Worm (Caenorhabditis elegans): ENCODE results near the gene vha-18.

DNA sequence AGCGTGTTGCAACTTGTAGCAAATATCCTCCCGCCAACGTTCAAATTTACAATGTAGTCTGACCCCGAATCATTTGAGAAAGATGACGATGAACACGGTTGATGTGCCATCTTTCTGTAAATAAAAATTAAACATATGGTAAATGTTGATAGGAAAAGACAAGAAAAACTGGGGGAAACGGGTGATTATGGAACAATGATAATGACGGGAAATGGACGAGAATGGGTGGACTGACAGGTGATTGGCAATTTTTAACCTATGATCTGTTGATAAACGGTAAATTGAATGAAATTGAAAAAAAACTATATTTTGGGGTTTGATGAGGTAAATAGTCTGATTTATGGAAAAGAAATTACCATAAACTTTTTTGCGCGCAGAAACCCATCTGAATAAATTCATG is 47.0 kb upstream of the vha-18 start, which contains the start of gene T23B12.6:
- TF ChIP-seq ama-1 (optimal IDR thresholded peaks at IDR 0.05) (no peak), scrt-1 (GFP tag; IDR thresholded peaks at IDR 0.05) (no peak), flt-1 (GFP tag; IDR thresholded peaks at IDR 0.05) (no peak)

Measured in whole organism, early embryonic.